Worm (Caenorhabditis elegans) whole organism, mixed stage, embryonic: Measurements from ENCODE around the gene ceh-23.

ENCODE experiments used
- M03D4.4 ChIP-seq: sonication (generic microtip); optimal IDR thresholded peaks from 2 replicates; lab custom pipeline; 2017; ENCODE audit warnings: mild to moderate bottlenecking, missing genetic modification characterization, missing compliant biosample characterization
- bed-3 ChIP-seq: fragments of 200-800 bp; sonication (Bioruptor generic); optimal IDR thresholded peaks from 3 replicates; lab custom pipeline; 2018; ENCODE audit warnings: mild to moderate bottlenecking, missing genetic modification characterization, moderate library complexity, missing compliant biosample characterization
- blmp-1 ChIP-seq: fragments of 150-350 bp; optimal IDR thresholded peaks from 2 replicates; lab custom pipeline; 2014; ENCODE audit warnings: missing biosample characterization, missing genetic modification characterization
- ceh-39 ChIP-seq: fragments of 150-350 bp; optimal IDR thresholded peaks from 2 replicates; lab custom pipeline; 2014; ENCODE audit warnings: missing biosample characterization, missing genetic modification characterization
- ceh-43 ChIP-seq: fragments of 200-800 bp; sonication (Bioruptor generic); optimal IDR thresholded peaks from 2 replicates; lab custom pipeline; 2018; ENCODE audit warnings: mild to moderate bottlenecking, missing genetic modification characterization, moderate library complexity, missing compliant biosample characterization
- ceh-83 ChIP-seq: fragments of 200-800 bp; sonication (Bioruptor generic); optimal IDR thresholded peaks from 2 replicates; lab custom pipeline; 2018; ENCODE audit warnings: mild to moderate bottlenecking, missing genetic modification characterization, missing compliant biosample characterization
- ces-1 ChIP-seq: fragments of 150-350 bp; optimal IDR thresholded peaks from 2 replicates; lab custom pipeline; 2014; ENCODE audit warnings: missing biosample characterization, missing genetic modification reagents, missing genetic modification characterization
- cnd-1 ChIP-seq: fragments of 200-800 bp; sonication (Bioruptor generic); optimal IDR thresholded peaks from 2 replicates; lab custom pipeline; 2018; ENCODE audit warnings: mild to moderate bottlenecking, missing genetic modification characterization, missing compliant biosample characterization
- drap-1 ChIP-seq: fragments of 200-800 bp; sonication (Bioruptor generic); optimal IDR thresholded peaks from 3 replicates; lab custom pipeline; 2018; ENCODE audit warnings: mild to moderate bottlenecking, missing genetic modification characterization, missing compliant biosample characterization
- elt-1 ChIP-seq: sonication (generic microtip); optimal IDR thresholded peaks from 2 replicates; lab custom pipeline; 2017; ENCODE audit warnings: missing genetic modification characterization, mild to moderate bottlenecking, missing compliant biosample characterization, antibody characterized with exemption, moderate library complexity, borderline replicate concordance; ENCODE audit not compliant: insufficient read depth
- elt-3 ChIP-seq: fragments of 150-350 bp; optimal IDR thresholded peaks from 2 replicates; lab custom pipeline; 2014; ENCODE audit warnings: missing biosample characterization, missing genetic modification characterization
- flh-1 ChIP-seq: fragments of 200-800 bp; sonication (Bioruptor generic); optimal IDR thresholded peaks from 2 replicates; lab custom pipeline; 2018; ENCODE audit warnings: mild to moderate bottlenecking, missing genetic modification characterization, moderate library complexity, missing compliant biosample characterization
- ham-2 ChIP-seq: fragments of 200-800 bp; sonication (Bioruptor generic); optimal IDR thresholded peaks from 2 replicates; lab custom pipeline; 2018; ENCODE audit warnings: mild to moderate bottlenecking, missing genetic modification characterization, missing compliant biosample characterization
- hlh-1 ChIP-seq: fragments of 150-350 bp; optimal IDR thresholded peaks from 2 replicates; lab custom pipeline; 2014; ENCODE audit warnings: missing biosample characterization, missing genetic modification reagents, missing genetic modification characterization
- lin-13 ChIP-seq: fragments of 150-350 bp; optimal IDR thresholded peaks from 2 replicates; lab custom pipeline; 2014; ENCODE audit warnings: missing biosample characterization, missing genetic modification characterization
- lin-32 ChIP-seq: fragments of 200-800 bp; sonication (Bioruptor generic); optimal IDR thresholded peaks from 2 replicates; lab custom pipeline; 2018; ENCODE audit warnings: mild to moderate bottlenecking, missing genetic modification characterization, missing compliant biosample characterization
- lsy-2 ChIP-seq: fragments of 150-350 bp; optimal IDR thresholded peaks from 2 replicates; lab custom pipeline; 2014; ENCODE audit warnings: missing biosample characterization, missing genetic modification characterization
- mab-5 ChIP-seq: fragments of 150-350 bp; optimal IDR thresholded peaks from 2 replicates; lab custom pipeline; 2014; ENCODE audit warnings: missing biosample characterization, missing genetic modification characterization
- mep-1 ChIP-seq: fragments of 150-350 bp; optimal IDR thresholded peaks from 2 replicates; lab custom pipeline; 2017; ENCODE audit warnings: missing biosample characterization, missing genetic modification reagents, missing genetic modification characterization, inconsistent platforms
- mls-2 ChIP-seq: sonication (generic microtip); optimal IDR thresholded peaks from 2 replicates; lab custom pipeline; 2016; ENCODE audit warnings: mild to moderate bottlenecking, missing genetic modification characterization, moderate library complexity, missing compliant biosample characterization
- nhr-12 ChIP-seq: fragments of 150-350 bp; optimal IDR thresholded peaks from 2 replicates; lab custom pipeline; 2014; ENCODE audit warnings: missing biosample characterization, missing genetic modification characterization
- nhr-28 ChIP-seq: fragments of 150-350 bp; optimal IDR thresholded peaks from 2 replicates; lab custom pipeline; 2014; ENCODE audit warnings: missing biosample characterization, missing genetic modification characterization
- nhr-76 ChIP-seq: sonication (generic microtip); optimal IDR thresholded peaks from 2 replicates; lab custom pipeline; 2017; ENCODE audit warnings: missing biosample characterization, missing genetic modification characterization
- pha-4 ChIP-seq: fragments of 150-350 bp; optimal IDR thresholded peaks from 2 replicates; lab custom pipeline; 2018; ENCODE audit warnings: missing biosample characterization, missing genetic modification reagents, missing genetic modification characterization
- sem-2 ChIP-seq: fragments of 200-800 bp; sonication (Bioruptor generic); optimal IDR thresholded peaks from 2 replicates; lab custom pipeline; 2018; ENCODE audit warnings: mild to moderate bottlenecking, missing genetic modification characterization, missing compliant biosample characterization
- snpc-4 ChIP-seq: fragments of 150-350 bp; optimal IDR thresholded peaks from 2 replicates; lab custom pipeline; 2014; ENCODE audit warnings: missing biosample characterization, missing genetic modification characterization
- sptf-1 ChIP-seq: sonication (generic microtip); optimal IDR thresholded peaks from 2 replicates; lab custom pipeline; 2017; ENCODE audit warnings: mild to moderate bottlenecking, missing genetic modification characterization, moderate library complexity, missing compliant biosample characterization
- tbx-8 ChIP-seq: fragments of 200-800 bp; sonication (Bioruptor generic); optimal IDR thresholded peaks from 2 replicates; lab custom pipeline; 2018; ENCODE audit warnings: mild to moderate bottlenecking, missing genetic modification characterization, moderate library complexity, missing compliant biosample characterization
- unc-120 ChIP-seq: sonication (generic microtip); optimal IDR thresholded peaks from 2 replicates; lab custom pipeline; 2017; ENCODE audit warnings: missing genetic modification characterization, missing compliant biosample characterization; ENCODE audit not compliant: poor library complexity, severe bottlenecking
- unc-39 ChIP-seq: fragments of 150-350 bp; optimal IDR thresholded peaks from 2 replicates; lab custom pipeline; 2014; ENCODE audit warnings: missing biosample characterization, missing genetic modification characterization
- unc-62 ChIP-seq: fragments of 150-350 bp; optimal IDR thresholded peaks from 2 replicates; lab custom pipeline; 2014; ENCODE audit warnings: missing biosample characterization, missing genetic modification reagents, missing genetic modification characterization
- ztf-11 ChIP-seq: fragments of 150-350 bp; optimal IDR thresholded peaks from 2 replicates; lab custom pipeline; 2014; ENCODE audit warnings: missing biosample characterization, missing genetic modification characterization

Gene ceh-23

ce11 chrIII:7865238-7865761 is 25.9 kb downstream of the ceh-23 start, which contains the start of gene slc-17.3:
slc-17.3 (minus strand) TSS chrIII:7865288.
- TF ChIP-seq nhr-28 (tag; lab: Kevin White, UChicago), result no peak
- TF ChIP-seq ces-1 (GFP tag; lab: Kevin White, UChicago), result no peak
- TF ChIP-seq cnd-1 (tag; lab: Kevin White, UChicago), result no peak

ce11 chrIII:7866189-7866588 is 26.8 kb downstream of the ceh-23 start, which contains the start of gene cup-4:
cup-4 (plus strand) TSS chrIII:7866489.
- TF ChIP-seq flh-1 (GFP tag; lab: Kevin White, UChicago) (no peak), sptf-1 (no peak), blmp-1 (tag; lab: Kevin White, UChicago) (no peak), lsy-2 (tag; lab: Kevin White, UChicago) (no peak), tbx-8 (GFP tag; lab: Kevin White, UChicago) (no peak), snpc-4 (tag; lab: Kevin White, UChicago) (no peak), elt-3 (tag; lab: Kevin White, UChicago) (no peak), ceh-83 (GFP tag; lab: Kevin White, UChicago) (no peak), ceh-43 (GFP tag; lab: Kevin White, UChicago) (no peak), drap-1 (GFP tag; lab: Kevin White, UChicago) (no peak), mep-1 (no peak), hlh-1 (no peak), elt-1 (tag; lab: Kevin White, UChicago) (no peak), nhr-12 (tag; lab: Kevin White, UChicago) (no peak), mab-5 (tag; lab: Kevin White, UChicago) (no peak), nhr-28 (tag; lab: Kevin White, UChicago) (no peak), lin-32 (GFP tag; lab: Kevin White, UChicago) (no peak), ces-1 (GFP tag; lab: Kevin White, UChicago) (no peak), cnd-1 (tag; lab: Kevin White, UChicago) (no peak)

ce11 chrIII:7872776-7873175 is 33.4 kb downstream of the ceh-23 start:
- TF ChIP-seq unc-39 (tag; lab: Kevin White, UChicago) (no peak), elt-3 (tag; lab: Kevin White, UChicago) (no peak), unc-62 (GFP tag; lab: Kevin White, UChicago) (no peak), lin-13 (tag; lab: Kevin White, UChicago) (no peak), mls-2 (tag; lab: Kevin White, UChicago) (no peak)

- TF ChIP-seq mls-2 (tag; lab: Kevin White, UChicago) (no peak), lsy-2 (tag; lab: Kevin White, UChicago) (no peak), ham-2 (no peak), nhr-12 (tag; lab: Kevin White, UChicago) (no peak), tbx-8 (GFP tag; lab: Kevin White, UChicago) (no peak), ceh-39 (tag; lab: Kevin White, UChicago) (no peak), unc-120 (tag; lab: Kevin White, UChicago) (no peak), pha-4 (tag; lab: Kevin White, UChicago) (no peak), nhr-76 (tag; lab: Kevin White, UChicago) (no peak), unc-39 (tag; lab: Kevin White, UChicago) (no peak), bed-3 (no peak), ces-1 (GFP tag; lab: Kevin White, UChicago) (no peak), lin-32 (GFP tag; lab: Kevin White, UChicago) (no peak), blmp-1 (tag; lab: Kevin White, UChicago) (no peak), ceh-43 (GFP tag; lab: Kevin White, UChicago) (no peak), snpc-4 (tag; lab: Kevin White, UChicago) (no peak), unc-62 (GFP tag; lab: Kevin White, UChicago) (no peak), lin-13 (tag; lab: Kevin White, UChicago) (no peak)
Observed at ce11 chrIII:7873481-7873880, 34.1 kb downstream of the ceh-23 start, which contains the start of gene tyr-1. tyr-1 (plus strand) TSS chrIII:7873781.

- TF ChIP-seq blmp-1 (tag; lab: Kevin White, UChicago) (no peak), hlh-1 (no peak), flh-1 (GFP tag; lab: Kevin White, UChicago) (no peak), ham-2 (no peak), M03D4.4 (no peak), sem-2 (GFP tag; lab: Kevin White, UChicago) (no peak), ztf-11 (no peak), drap-1 (GFP tag; lab: Kevin White, UChicago) (no peak), lsy-2 (tag; lab: Kevin White, UChicago) (no peak), elt-3 (tag; lab: Kevin White, UChicago) (no peak), mab-5 (tag; lab: Kevin White, UChicago) (no peak), nhr-76 (tag; lab: Kevin White, UChicago) (no peak), sptf-1 (no peak), nhr-12 (tag; lab: Kevin White, UChicago) (no peak), ceh-83 (GFP tag; lab: Kevin White, UChicago) (no peak), elt-1 (tag; lab: Kevin White, UChicago) (no peak), ceh-43 (GFP tag; lab: Kevin White, UChicago) (no peak), mls-2 (tag; lab: Kevin White, UChicago) (no peak), cnd-1 (tag; lab: Kevin White, UChicago) (no peak), nhr-28 (tag; lab: Kevin White, UChicago) (no peak)
Observed at ce11 chrIII:7877090-7877489, 37.7 kb downstream of the ceh-23 start.
